Fruit fly (Drosophila melanogaster): ENCODE measurements around the gene CG13728.
A peak's percentile ranks its signal among the peaks of the same experiment; 100 is the strongest.

Gene CG13728

DNA sequence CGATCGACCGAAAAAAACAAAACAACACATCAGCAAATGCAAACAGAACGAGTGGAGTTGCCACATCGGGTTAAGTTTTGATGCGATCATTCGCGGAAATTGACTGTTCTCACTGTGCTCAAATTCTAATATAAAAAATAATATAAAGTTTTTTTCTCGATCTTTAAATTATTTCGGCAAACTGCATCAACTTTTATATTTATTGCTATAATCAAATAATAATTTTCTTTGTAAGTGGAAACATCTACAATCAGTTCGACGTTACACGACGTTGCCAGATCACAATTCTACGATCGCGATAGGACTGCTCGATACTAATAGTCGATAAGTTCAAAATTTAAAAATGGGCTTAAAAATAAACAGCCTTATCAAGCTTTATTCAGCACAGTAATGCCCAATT is 46.3 kb upstream of the CG13728 start, which contains the start of gene Gorab:
Gene Gorab, minus strand, starts transcription at position 58 of the 400 bp plus-strand sequence.
- TF ChIP-seq esg (GFP tag; conservative IDR thresholded peaks at IDR 0.05), result peak; percentile 96
- peak; percentile 84 for TF ChIP-seq CG5953 (GFP tag; IDR thresholded peaks at IDR 0.05)
- TF ChIP-seq Oli (tag; optimal IDR thresholded peaks at IDR 0.05), result peak; percentile 80
- no peak for TF ChIP-seq fru (optimal IDR thresholded peaks at IDR 0.05)
- TF ChIP-seq CG16813 (GFP tag; IDR thresholded peaks at IDR 0.05; ENCODE audit: partially characterized antibody), result peak; percentile 48; the same call in 2 of the 3 replicates
- peak; percentile 77 for TF ChIP-seq CG16863 (GFP tag; optimal IDR thresholded peaks at IDR 0.05)
- TF ChIP-seq HLHmδ (GFP tag; optimal IDR thresholded peaks at IDR 0.05), result no peak
- TF ChIP-seq CG12104 (GFP tag; optimal IDR thresholded peaks at IDR 0.05), result peak; percentile 90
- TF ChIP-seq dati (GFP tag; IDR thresholded peaks at IDR 0.05), result peak; percentile 88
- TF ChIP-seq CG11560 (tag; IDR thresholded peaks at IDR 0.05), result peak; percentile 93
- peak; percentile 30; the same call in 1 of the 3 replicates for TF ChIP-seq sr (GFP tag; IDR thresholded peaks at IDR 0.05)
- TF ChIP-seq CG8359 (GFP tag; optimal IDR thresholded peaks at IDR 0.05; ENCODE audit: borderline replicate concordance), result peak; percentile 10
- peak; percentile 93 for TF ChIP-seq ind (GFP tag; optimal IDR thresholded peaks at IDR 0.05)
- TF ChIP-seq CG5245 (GFP tag; optimal IDR thresholded peaks at IDR 0.05), result peak; percentile 74
- TF ChIP-seq CG34376 (GFP tag; optimal IDR thresholded peaks at IDR 0.05), result no peak
- TF ChIP-seq vvl (GFP tag; IDR thresholded peaks at IDR 0.05), result peak; percentile 97
- peak; percentile 93 for TF ChIP-seq CG17361 (GFP tag; IDR thresholded peaks at IDR 0.05)
- TF ChIP-seq caup (GFP tag; optimal IDR thresholded peaks at IDR 0.05; ENCODE audit: severe bottlenecking), result peak; percentile 85
- TF ChIP-seq row (GFP tag; IDR thresholded peaks at IDR 0.05), result peak; percentile 97
- peak; percentile 76 for TF ChIP-seq CG8944 (GFP tag; optimal IDR thresholded peaks at IDR 0.05)
- peak; percentile 91 for TF ChIP-seq zen (tag; optimal IDR thresholded peaks at IDR 0.05)
- peak; percentile 85 for TF ChIP-seq CG18764 (GFP tag; optimal IDR thresholded peaks at IDR 0.05)
- no peak for TF ChIP-seq pros (GFP tag; optimal IDR thresholded peaks at IDR 0.05)
- peak; percentile 85 for TF ChIP-seq CG13123 (GFP tag; optimal IDR thresholded peaks at IDR 0.05)
- no peak for TF ChIP-seq Hr39 (optimal IDR thresholded peaks at IDR 0.05)
- peak; percentile 93 for TF ChIP-seq CG31441 (GFP tag; IDR thresholded peaks at IDR 0.05)
- TF ChIP-seq CG18599 (GFP tag; optimal IDR thresholded peaks at IDR 0.05), result peak; percentile 80
- TF ChIP-seq CG18476 (GFP tag; optimal IDR thresholded peaks at IDR 0.05), result peak; percentile 89
- peak; percentile 85 for TF ChIP-seq CG8924 (tag; optimal IDR thresholded peaks at IDR 0.05)
- TF ChIP-seq ro (GFP tag; IDR thresholded peaks at IDR 0.05), result peak; percentile 89
- peak; percentile 68 for TF ChIP-seq CG17385 (GFP tag; optimal IDR thresholded peaks at IDR 0.05)
- peak; percentile 45 for TF ChIP-seq gcm2 (GFP tag; optimal IDR thresholded peaks at IDR 0.05)
- TF ChIP-seq fd3F (GFP tag; optimal IDR thresholded peaks at IDR 0.05), result peak; percentile 86
- TF ChIP-seq eve (GFP tag; optimal IDR thresholded peaks at IDR 0.05), result no peak
- peak; percentile 67 for TF ChIP-seq CG3281 (GFP tag; optimal IDR thresholded peaks at IDR 0.05)
- TF ChIP-seq CG15269 (tag; optimal IDR thresholded peaks at IDR 0.05), result peak; percentile 87
- no peak for TF ChIP-seq tna (GFP tag; IDR thresholded peaks at IDR 0.05; ENCODE audit: partially characterized antibody)
- TF ChIP-seq nau (GFP tag; optimal IDR thresholded peaks at IDR 0.05), result peak; percentile 57
- peak; percentile 81 for TF ChIP-seq corto (GFP tag; optimal IDR thresholded peaks at IDR 0.05)
- TF ChIP-seq unpg (GFP tag; optimal IDR thresholded peaks at IDR 0.05), result peak; percentile 79
- TF ChIP-seq CG6813 (GFP tag; optimal IDR thresholded peaks at IDR 0.05), result no peak
- peak; percentile 74 for TF ChIP-seq ewg (GFP tag; optimal IDR thresholded peaks at IDR 0.05)
- TF ChIP-seq CG7357 (GFP tag; IDR thresholded peaks at IDR 0.05), result peak; percentile 99
- peak; percentile 85 for TF ChIP-seq ems (GFP tag; optimal IDR thresholded peaks at IDR 0.05)
- TF ChIP-seq CG30403 (GFP tag; optimal IDR thresholded peaks at IDR 0.05), result peak; percentile 84
- TF ChIP-seq CG17802 (tag; optimal IDR thresholded peaks at IDR 0.05), result peak; percentile 91
- TF ChIP-seq CG12155 (GFP tag; optimal IDR thresholded peaks at IDR 0.05), result peak; percentile 90
- TF ChIP-seq CG10147 (GFP tag; optimal IDR thresholded peaks at IDR 0.05), result peak; percentile 87
- TF ChIP-seq p53 (GFP tag; optimal IDR thresholded peaks at IDR 0.05), result no peak
- TF ChIP-seq CG31365 (tag; optimal IDR thresholded peaks at IDR 0.05), result no peak
- peak; percentile 72 for TF ChIP-seq slp2 (GFP tag; optimal IDR thresholded peaks at IDR 0.05)

Measured in whole organism, embryonic.